Worm (Caenorhabditis elegans): Measurements from ENCODE around the gene dsc-1.

Gene dsc-1

ce11 chrX:15040552-15041080 is 6.0 kb upstream of the dsc-1 start, which contains the start of gene C18B12.4 (continued):
- TF ChIP-seq B0035.1 (tag; optimal IDR thresholded peaks at IDR 0.05) (no peak), lin-35 (GFP tag; optimal IDR thresholded peaks at IDR 0.05) (peak in 1 of 3 experiments; percentile 37), nfyb-1 (GFP tag; IDR thresholded peaks at IDR 0.05) (peak; percentile 87), lin-40 (tag; optimal IDR thresholded peaks at IDR 0.05) (peak; percentile 85), C06A6.2 (GFP tag; conservative IDR thresholded peaks at IDR 0.05) (peak; percentile 55; the same call in 1 of the 2 replicates), ZK185.1 (tag; optimal IDR thresholded peaks at IDR 0.05; ENCODE audit: poor library complexity, severe bottlenecking) (peak; percentile 64), ztf-6 (GFP tag; IDR thresholded peaks at IDR 0.05) (0 out of 2 replicates have a peak, but pooled peaks have one; percentile 57), ceh-27 (GFP tag; optimal IDR thresholded peaks at IDR 0.05) (peak; percentile 94), aptf-3 (GFP tag; IDR thresholded peaks at IDR 0.05) (no peak), egl-44 (GFP tag; IDR thresholded peaks at IDR 0.05) (peak; percentile 77; the same call in 1 of the 2 replicates), snpc-4 (GFP tag; optimal IDR thresholded peaks at IDR 0.05) (no peak), snpc-4 (tag; optimal IDR thresholded peaks at IDR 0.05) (peak; percentile 19 to 74 (median 62)), dox-1 (GFP tag; IDR thresholded peaks at IDR 0.05) (peak; percentile 92), ztf-22 (GFP tag; optimal IDR thresholded peaks at IDR 0.05) (peak; percentile 47), unc-62 (GFP tag; optimal IDR thresholded peaks at IDR 0.05) (peak; percentile 31), tbp1 (GFP tag; optimal IDR thresholded peaks at IDR 0.05) (peak; percentile 65), snpc-3.4 (tag; optimal IDR thresholded peaks at IDR 0.05) (no peak), ceh-79 (tag; optimal IDR thresholded peaks at IDR 0.05) (no peak), madf-8 (GFP tag; conservative IDR thresholded peaks at IDR 0.05) (peak; percentile 55), repo-1 (tag; optimal IDR thresholded peaks at IDR 0.05) (peak; percentile 36), F52B5.7 (tag; optimal IDR thresholded peaks at IDR 0.05) (peak; percentile 26), Y67H2A.10 (GFP tag; conservative IDR thresholded peaks at IDR 0.05) (peak; percentile 83), attf-5 (GFP tag; optimal IDR thresholded peaks at IDR 0.05) (peak; percentile 93), ets-4 (GFP tag; optimal IDR thresholded peaks at IDR 0.05) (peak; percentile 21), egrh-3 (GFP tag; IDR thresholded peaks at IDR 0.05) (no peak; the same call in 1 of the 2 replicates), K12H6.12 (tag; optimal IDR thresholded peaks at IDR 0.05) (peak; percentile 89), ztf-18 (tag; optimal IDR thresholded peaks at IDR 0.05) (peak; percentile 44), gei-17 (GFP tag; optimal IDR thresholded peaks at IDR 0.05) (peak; percentile 51), tlf-1 (GFP tag; optimal IDR thresholded peaks at IDR 0.05) (peak; percentile 37), let-526 (GFP tag; IDR thresholded peaks at IDR 0.05) (peak; percentile 64; the same call in 1 of the 2 replicates), Y95B8A.8 (GFP tag; IDR thresholded peaks at IDR 0.05) (0 out of 2 replicates have a peak, but pooled peaks have one; percentile 30), dpff-1 (tag; optimal IDR thresholded peaks at IDR 0.05) (no peak), F57A8.1 (GFP tag; optimal IDR thresholded peaks at IDR 0.05) (no peak), Y56A3A.18 (GFP tag; IDR thresholded peaks at IDR 0.05) (peak; percentile 39; the same call in 1 of the 2 replicates), madf-3 (GFP tag; IDR thresholded peaks at IDR 0.05) (peak; percentile 70; the same call in 1 of the 2 replicates), him-1 (tag; optimal IDR thresholded peaks at IDR 0.05) (no peak), xnd-1 (tag; optimal IDR thresholded peaks at IDR 0.05) (no peak), mcd-1 (GFP tag; IDR thresholded peaks at IDR 0.05) (peak; percentile 95), lin-54 (GFP tag; optimal IDR thresholded peaks at IDR 0.05) (peak; percentile 59), atf-7 (tag; optimal IDR thresholded peaks at IDR 0.05) (peak; percentile 69), hlh-26 (GFP tag; conservative IDR thresholded peaks at IDR 0.05) (no peak), efl-1 (GFP tag; optimal IDR thresholded peaks at IDR 0.05) (peak; percentile 60), hmg-20 (GFP tag; IDR thresholded peaks at IDR 0.05) (no peak), bed-2 (GFP tag; IDR thresholded peaks at IDR 0.05) (peak; percentile 74), rec-8 (tag; optimal IDR thresholded peaks at IDR 0.05) (no peak), somi-1 (GFP tag; optimal IDR thresholded peaks at IDR 0.05) (peak; percentile 85), ceh-100 (GFP tag; IDR thresholded peaks at IDR 0.05) (0 out of 2 replicates have a peak, but pooled peaks have one; percentile 18)
